Fruit fly (Drosophila melanogaster) whole organism, embryonic: Measurements from ENCODE around the gene CG15337.

Experiments used
- CG10543 ChIP-seq: fragments of 200-800 bp; sonication (Bioruptor generic); optimal IDR thresholded peaks from 3 replicates; lab custom pipeline; 2017; ENCODE audit warnings: missing biosample characterization, mild to moderate bottlenecking, missing genetic modification characterization, moderate library complexity
- CG11696 ChIP-seq: fragments of 200-800 bp; sonication (Bioruptor generic); IDR thresholded peaks from 2 replicates; pipeline ENCODE4 v1.3.6; 2022; ENCODE audit warnings: missing biosample characterization, missing genetic modification characterization
- CG12659 ChIP-seq: fragments of 200-800 bp; sonication (Bioruptor generic); optimal IDR thresholded peaks from 3 replicates; lab custom pipeline; 2017; ENCODE audit warnings: mild to moderate bottlenecking, missing biosample characterization, missing genetic modification reagents, missing genetic modification characterization
- CG14667 ChIP-seq: fragments of 200-800 bp; sonication (Bioruptor generic); IDR thresholded peaks from 2 replicates; pipeline ENCODE4 v1.3.6; 2022; ENCODE audit warnings: missing biosample characterization, missing genetic modification characterization
- CG14710 ChIP-seq: fragments of 200-800 bp; sonication (Bioruptor generic); optimal IDR thresholded peaks from 3 replicates; lab custom pipeline; 2019; ENCODE audit warnings: missing biosample characterization, mild to moderate bottlenecking, missing genetic modification characterization, moderate library complexity
- CG15479 ChIP-seq: fragments of 200-800 bp; sonication (Bioruptor generic); optimal IDR thresholded peaks from 3 replicates; lab custom pipeline; 2019; ENCODE audit warnings: missing biosample characterization, mild to moderate bottlenecking, missing genetic modification characterization, moderate library complexity
- CG1603 ChIP-seq: fragments of 200-800 bp; sonication (Bioruptor generic); optimal IDR thresholded peaks from 2 replicates; lab custom pipeline; 2019; ENCODE audit warnings: missing biosample characterization, mild to moderate bottlenecking, missing genetic modification characterization, moderate library complexity
- CG18011 ChIP-seq: fragments of 200-800 bp; sonication (Bioruptor generic); optimal IDR thresholded peaks from 2 replicates; lab custom pipeline; 2017; ENCODE audit warnings: missing biosample characterization, missing genetic modification characterization, mild to moderate bottlenecking, moderate library complexity, missing genotype
- CG2116 ChIP-seq: fragments of 200-800 bp; sonication (Bioruptor generic); optimal IDR thresholded peaks from 3 replicates; lab custom pipeline; 2018; ENCODE audit warnings: missing biosample characterization, mild to moderate bottlenecking, missing genetic modification characterization
- CG2712 ChIP-seq: fragments of 200-800 bp; optimal IDR thresholded peaks from 3 replicates; lab custom pipeline; 2019; ENCODE audit warnings: missing biosample characterization, mild to moderate bottlenecking, missing genetic modification characterization, moderate library complexity
- CG4360 ChIP-seq: fragments of 200-800 bp; sonication (Bioruptor generic); IDR thresholded peaks from 2 replicates; pipeline ENCODE4 v1.3.6; 2022; ENCODE audit warnings: missing biosample characterization, missing genetic modification characterization
- CG5953 ChIP-seq: fragments of 200-800 bp; sonication (Bioruptor generic); IDR thresholded peaks from 2 replicates; pipeline ENCODE4 v1.3.6; 2022; ENCODE audit warnings: missing biosample characterization, missing genetic modification characterization
- CG6765 ChIP-seq: fragments of 200-800 bp; sonication (Bioruptor generic); optimal IDR thresholded peaks from 3 replicates; lab custom pipeline; 2017; ENCODE audit warnings: missing biosample characterization, mild to moderate bottlenecking, missing genetic modification characterization
- CG6791 ChIP-seq: fragments of 200-800 bp; sonication (Bioruptor generic); IDR thresholded peaks from 3 replicates; pipeline ENCODE4 v1.3.6; 2022; ENCODE audit warnings: missing biosample characterization, missing genetic modification characterization; ENCODE audit not compliant: partially characterized antibody
- CG7357 ChIP-seq: fragments of 200-800 bp; sonication (Bioruptor generic); IDR thresholded peaks from 3 replicates; pipeline ENCODE4 v1.3.6; 2022; ENCODE audit warnings: missing biosample characterization, missing genetic modification characterization
- CG7839 ChIP-seq: fragments of 200-800 bp; sonication (Bioruptor generic); optimal IDR thresholded peaks from 3 replicates; lab custom pipeline; 2018; ENCODE audit warnings: missing biosample characterization, mild to moderate bottlenecking, missing genetic modification characterization, moderate library complexity
- CG8944 ChIP-seq: fragments of 200-800 bp; sonication (Bioruptor generic); optimal IDR thresholded peaks from 3 replicates; lab custom pipeline; 2016; ENCODE audit warnings: missing biosample characterization, missing genetic modification characterization
- CG9797 ChIP-seq: fragments of 200-800 bp; sonication (Bioruptor generic); optimal IDR thresholded peaks from 3 replicates; lab custom pipeline; 2018; ENCODE audit warnings: missing biosample characterization, mild to moderate bottlenecking, missing genetic modification characterization
- CHES-1-like ChIP-seq: fragments of 200-800 bp; sonication (Bioruptor generic); optimal IDR thresholded peaks from 2 replicates; lab custom pipeline; 2016; ENCODE audit warnings: missing biosample characterization, missing genetic modification characterization
- E2f1 ChIP-seq: fragments of 200-800 bp; sonication (Bioruptor generic); IDR thresholded peaks from 2 replicates; pipeline ENCODE4 v1.3.6; 2022; ENCODE audit warnings: missing biosample characterization, missing genetic modification characterization
- Eip74EF ChIP-seq, 2 experiments: fragments of 200-800 bp in 1 of 2; fragments of >200 bp in 1 of 2; sonication (Bioruptor generic) in 1 of 2; optimal IDR thresholded peaks; 2 replicates each; lab custom pipeline; 2017 to 2019; ENCODE audit warnings: missing biosample characterization in 2 of 2, missing genetic modification characterization in 2 of 2, mild to moderate bottlenecking in 1 of 2, moderate library complexity in 1 of 2
- Fer3 ChIP-seq: fragments of 200-800 bp; sonication (Bioruptor generic); optimal IDR thresholded peaks from 2 replicates; lab custom pipeline; 2018; ENCODE audit warnings: missing biosample characterization, mild to moderate bottlenecking, missing genetic modification characterization, moderate library complexity
- HHEX ChIP-seq: fragments of 200-800 bp; sonication (Bioruptor generic); optimal IDR thresholded peaks from 3 replicates; lab custom pipeline; 2017; ENCODE audit warnings: missing biosample characterization, mild to moderate bottlenecking, missing genetic modification characterization, missing genetic modification reagents
- Hmx ChIP-seq: fragments of 200-800 bp; sonication (Bioruptor generic); optimal IDR thresholded peaks from 2 replicates; lab custom pipeline; 2016; ENCODE audit warnings: missing biosample characterization, missing genetic modification characterization
- Jarid2 ChIP-seq: fragments of 200-800 bp; sonication (Bioruptor generic); optimal IDR thresholded peaks from 3 replicates; lab custom pipeline; 2017; ENCODE audit warnings: mild to moderate bottlenecking, missing biosample characterization, missing genetic modification reagents, missing genetic modification characterization
- MBD-R2 ChIP-seq: fragments of 200-800 bp; sonication (Bioruptor generic); IDR thresholded peaks from 2 replicates; pipeline ENCODE4 v1.3.6; 2022; ENCODE audit warnings: missing biosample characterization, missing genetic modification characterization
- Nf-YA ChIP-seq: fragments of 200-800 bp; sonication (Bioruptor generic); IDR thresholded peaks from 2 replicates; pipeline ENCODE4 v1.3.6; 2022; ENCODE audit warnings: missing biosample characterization, missing genetic modification characterization
- Nf-YB ChIP-seq: fragments of 200-800 bp; sonication (Bioruptor generic); optimal IDR thresholded peaks from 3 replicates; lab custom pipeline; 2019; ENCODE audit warnings: missing biosample characterization, mild to moderate bottlenecking, missing genetic modification characterization, moderate library complexity
- Optix ChIP-seq: fragments of 200-800 bp; sonication (Bioruptor generic); IDR thresholded peaks from 3 replicates; pipeline ENCODE4 v1.3.6; 2022; ENCODE audit warnings: missing biosample characterization, missing genetic modification characterization
- amos ChIP-seq: fragments of 200-800 bp; sonication (Bioruptor generic); IDR thresholded peaks from 2 replicates; pipeline ENCODE4 v1.3.6; 2022; ENCODE audit warnings: missing biosample characterization, missing genetic modification characterization; ENCODE audit not compliant: partially characterized antibody
- ara ChIP-seq: fragments of 200-800 bp; sonication (Bioruptor generic); IDR thresholded peaks from 2 replicates; pipeline ENCODE4 v1.3.6; 2022; ENCODE audit warnings: missing biosample characterization, missing genetic modification characterization
- az2 ChIP-seq: fragments of 200-800 bp; sonication (Bioruptor generic); optimal IDR thresholded peaks from 3 replicates; lab custom pipeline; 2016; ENCODE audit warnings: missing biosample characterization, missing genetic modification characterization
- bab2 ChIP-seq: fragments of 200-800 bp; sonication (Bioruptor generic); optimal IDR thresholded peaks from 2 replicates; lab custom pipeline; 2016; ENCODE audit warnings: missing biosample characterization, missing genetic modification characterization
- cad ChIP-seq: fragments of >200 bp; optimal IDR thresholded peaks from 2 replicates; lab custom pipeline; 2017; ENCODE audit warnings: missing biosample characterization, missing genetic modification characterization
- crol ChIP-seq: fragments of 200-800 bp; sonication (Bioruptor generic); IDR thresholded peaks from 2 replicates; pipeline ENCODE4 v1.3.6; 2022; ENCODE audit warnings: missing biosample characterization, missing genetic modification characterization
- dm ChIP-seq: fragments of 200-800 bp; sonication (Bioruptor generic); optimal IDR thresholded peaks from 3 replicates; lab custom pipeline; 2016; ENCODE audit warnings: missing biosample characterization, missing genetic modification characterization
- exex ChIP-seq: fragments of 200-800 bp; sonication (Bioruptor generic); optimal IDR thresholded peaks from 4 replicates; lab custom pipeline; 2018; ENCODE audit warnings: missing biosample characterization, mild to moderate bottlenecking, missing genetic modification characterization, moderate library complexity
- fu2 ChIP-seq: fragments of 200-800 bp; sonication (Bioruptor generic); optimal IDR thresholded peaks from 2 replicates; lab custom pipeline; 2016; ENCODE audit warnings: missing biosample characterization, missing genetic modification characterization
- ind ChIP-seq: fragments of 200-800 bp; sonication (Bioruptor generic); optimal IDR thresholded peaks from 3 replicates; lab custom pipeline; 2016; ENCODE audit warnings: missing biosample characterization, missing genetic modification characterization
- inv ChIP-seq: fragments of 200-800 bp; sonication (Bioruptor generic); IDR thresholded peaks from 2 replicates; pipeline ENCODE4 v1.3.6; 2022; ENCODE audit warnings: missing biosample characterization, missing genetic modification characterization; ENCODE audit not compliant: partially characterized antibody
- jigr1 ChIP-seq: fragments of 200-800 bp; sonication (Bioruptor generic); IDR thresholded peaks from 3 replicates; pipeline ENCODE4 v1.3.6; 2022; ENCODE audit warnings: missing biosample characterization, missing genetic modification characterization
- nom ChIP-seq: fragments of 200-800 bp; sonication (Bioruptor generic); optimal IDR thresholded peaks from 2 replicates; lab custom pipeline; 2017; ENCODE audit warnings: missing biosample characterization, missing genetic modification characterization, mild to moderate bottlenecking, moderate library complexity, missing genetic modification reagents
- pfk ChIP-seq: fragments of 200-800 bp; sonication (Bioruptor generic); optimal IDR thresholded peaks from 2 replicates; lab custom pipeline; 2018; ENCODE audit warnings: missing biosample characterization, mild to moderate bottlenecking, missing genetic modification characterization, moderate library complexity
- sd ChIP-seq: fragments of 200-800 bp; sonication (Bioruptor generic); optimal IDR thresholded peaks from 3 replicates; lab custom pipeline; 2018; ENCODE audit warnings: missing biosample characterization, mild to moderate bottlenecking, missing genetic modification characterization, moderate library complexity
- sr ChIP-seq: fragments of 200-800 bp; sonication (Bioruptor generic); IDR thresholded peaks from 3 replicates; pipeline ENCODE4 v1.3.6; 2022; ENCODE audit warnings: missing biosample characterization, missing genetic modification characterization
- unc-4 ChIP-seq: fragments of 200-800 bp; sonication (Bioruptor generic); IDR thresholded peaks from 2 replicates; pipeline ENCODE4 v1.3.6; 2022; ENCODE audit warnings: missing biosample characterization, missing genetic modification characterization; ENCODE audit not compliant: partially characterized antibody
- wek ChIP-seq: fragments of 200-800 bp; sonication (Bioruptor generic); optimal IDR thresholded peaks from 3 replicates; lab custom pipeline; 2018; ENCODE audit warnings: missing biosample characterization, mild to moderate bottlenecking, missing genetic modification characterization, moderate library complexity
- zen2 ChIP-seq: fragments of 200-800 bp; sonication (Bioruptor generic); IDR thresholded peaks from 3 replicates; pipeline ENCODE4 v1.3.6; 2022; ENCODE audit warnings: missing biosample characterization, missing genetic modification characterization; ENCODE audit not compliant: partially characterized antibody

CG15337 gene

DNA sequence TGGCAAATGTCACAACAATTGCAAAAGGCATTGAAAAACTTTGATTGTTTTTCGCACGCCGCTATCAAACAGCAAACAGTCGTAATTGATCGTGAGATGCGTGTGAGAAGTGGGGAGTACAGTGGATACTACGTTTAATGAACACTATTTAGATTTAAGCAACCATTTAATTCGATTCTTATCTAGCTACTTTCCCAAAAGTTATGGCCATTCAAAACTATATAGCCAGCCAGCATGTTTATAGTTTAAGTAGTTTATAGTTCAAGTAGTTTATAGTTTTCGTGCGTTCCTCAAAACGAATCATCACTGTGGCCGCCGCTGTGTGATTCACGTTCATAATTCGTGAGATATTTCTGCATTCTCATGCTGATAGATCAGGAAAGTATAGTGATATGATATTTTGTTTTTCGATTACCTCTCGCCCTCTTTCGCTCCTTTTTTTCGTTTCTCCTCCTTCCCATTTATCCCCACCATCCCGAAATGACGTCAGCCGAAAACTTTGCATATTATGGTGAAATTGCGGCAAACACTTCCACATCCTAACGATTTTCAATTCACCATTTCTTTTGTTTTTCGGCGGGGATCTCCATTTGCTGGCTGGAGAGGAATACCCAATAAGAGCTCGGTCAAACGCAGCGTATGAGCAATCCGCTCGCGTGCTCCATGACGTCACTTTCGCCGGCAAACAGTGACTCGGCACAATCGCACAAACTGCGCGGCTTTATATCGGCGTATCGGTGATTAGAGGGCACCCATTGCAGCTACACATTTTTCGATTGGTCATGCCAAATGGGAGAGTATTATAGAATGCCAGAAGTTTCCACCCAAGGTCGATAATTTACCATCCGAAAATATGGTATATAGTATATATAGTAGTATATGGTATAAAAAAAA is 46.2 kb upstream of the CG15337 start (continued):
- peak; percentile 48 for TF ChIP-seq CG18011
- no peak for TF ChIP-seq CG10543 (GFP tag; lab: Kevin White, UChicago)
- TF ChIP-seq CG4360, result no peak
- TF ChIP-seq CG1603, result peak; percentile 69
- TF ChIP-seq CG15479 (GFP tag; lab: Kevin White, UChicago), result no peak
- peak; percentile 52 for TF ChIP-seq bab2 (GFP tag; lab: Kevin White, UChicago)
- no peak for TF ChIP-seq crol (GFP tag; lab: Robert Waterston, UW)
- TF ChIP-seq CG8944 (GFP tag; lab: Kevin White, UChicago), result peak; percentile 36
- TF ChIP-seq unc-4 (GFP tag; lab: Robert Waterston, UW), result no peak
- TF ChIP-seq CG2116, result no peak
- TF ChIP-seq CG12659, result peak; percentile 53
- TF ChIP-seq Nf-YA (GFP tag; lab: Robert Waterston, UW), result no peak
- no peak for TF ChIP-seq ara (GFP tag; lab: Robert Waterston, UW)
- peak; percentile 38 for TF ChIP-seq CG2712 (tag; lab: Kevin White, UChicago)
- TF ChIP-seq dm (GFP tag; lab: Kevin White, UChicago), result no peak
- TF ChIP-seq az2, result peak; percentile 12
- no peak for TF ChIP-seq CG14710 (tag; lab: Kevin White, UChicago)
- peak; percentile 56; the same call in 1 of the 2 replicates for TF ChIP-seq MBD-R2 (GFP tag; lab: Robert Waterston, UW)
- TF ChIP-seq amos, result no peak
- peak; percentile 21 for TF ChIP-seq sd (tag; lab: Kevin White, UChicago)
- TF ChIP-seq Optix (GFP tag; lab: Robert Waterston, UW), result no peak
- peak; percentile 58; the same call in 2 of the 3 replicates for TF ChIP-seq CG7357 (GFP tag; lab: Robert Waterston, UW)
- no peak for TF ChIP-seq zen2
- TF ChIP-seq fu2 (GFP tag; lab: Kevin White, UChicago), result peak; percentile 36
- no peak for TF ChIP-seq cad (GFP tag; lab: Kevin White, UChicago)
- peak; percentile 70 for TF ChIP-seq CHES-1-like (GFP tag; lab: Kevin White, UChicago)
- no peak for TF ChIP-seq CG6765
- TF ChIP-seq exex (tag; lab: Kevin White, UChicago), result peak; percentile 42
- no peak for TF ChIP-seq jigr1 (GFP tag; lab: Robert Waterston, UW)
- no peak for TF ChIP-seq CG6791 (GFP tag; lab: Robert Waterston, UW)
- no peak for TF ChIP-seq CG11696 (GFP tag; lab: Robert Waterston, UW)
- no peak for TF ChIP-seq CG9797 (GFP tag; lab: Kevin White, UChicago)
- TF ChIP-seq wek (GFP tag; lab: Kevin White, UChicago), result no peak
- no peak for TF ChIP-seq pfk (GFP tag; lab: Kevin White, UChicago)
- TF ChIP-seq sr, result no peak
- peak; percentile 10 for TF ChIP-seq Jarid2 (GFP tag; lab: Kevin White, UChicago)
- TF ChIP-seq CG14667 (GFP tag; lab: Robert Waterston, UW), result peak; percentile 35; the same call in 1 of the 2 replicates
- peak; percentile 75 for TF ChIP-seq CG7839 (tag; lab: Kevin White, UChicago)
- no peak for TF ChIP-seq nom (GFP tag; lab: Kevin White, UChicago)
- peak; percentile 43; the same call in 1 of the 2 replicates for TF ChIP-seq E2f1 (GFP tag; lab: Robert Waterston, UW)
- TF ChIP-seq Eip74EF (GFP tag; optimal IDR thresholded peaks at IDR 0.05; lab: Kevin White, UChicago), result no peak
- TF ChIP-seq CG5953 (GFP tag; lab: Robert Waterston, UW), result no peak
- TF ChIP-seq HHEX (GFP tag; lab: Kevin White, UChicago), result peak; percentile 66
- TF ChIP-seq ind (GFP tag; lab: Kevin White, UChicago), result peak; percentile 56
- TF ChIP-seq Nf-YB (GFP tag; lab: Kevin White, UChicago), result no peak
- TF ChIP-seq Hmx (GFP tag; lab: Kevin White, UChicago), result peak; percentile 37
- TF ChIP-seq inv (GFP tag; lab: Robert Waterston, UW), result no peak
- peak; percentile 82 for TF ChIP-seq Fer3 (tag; lab: Kevin White, UChicago)
